Fruit fly (Drosophila melanogaster) Kc167 (cell line): ENCODE measurements around the gene PIG-Wa.

Experiments
- Myc ChIP-seq: fragments of >200 bp; optimal IDR thresholded peaks from 2 replicates; lab custom pipeline; 2017; ENCODE audit warnings: missing external identifiers
- Sin3A ChIP-seq: fragments of >200 bp; optimal IDR thresholded peaks from 2 replicates; lab custom pipeline; 2018; ENCODE audit warnings: missing external identifiers
- h ChIP-seq: fragments of >200 bp; optimal IDR thresholded peaks from 3 replicates; lab custom pipeline; 2018; ENCODE audit warnings: missing external identifiers
- insv ChIP-seq: fragments of >200 bp; optimal IDR thresholded peaks from 3 replicates; lab custom pipeline; 2018; ENCODE audit warnings: missing external identifiers
- psq ChIP-seq: fragments of >200 bp; optimal IDR thresholded peaks from 2 replicates; lab custom pipeline; 2017; ENCODE audit warnings: missing external identifiers
- ttk ChIP-seq: sonication (Bioruptor generic); optimal IDR thresholded peaks from 2 replicates; lab custom pipeline; 2017; ENCODE audit warnings: missing external identifiers

dm6 chr2L:2365077-2365651, 17.8 kb upstream of the PIG-Wa start, which contains the start of the genes Rab5 and Axud1:
- no peak for TF ChIP-seq Sin3A (lab: Kevin White, UChicago)
- TF ChIP-seq insv (lab: Kevin White, UChicago) = no peak
- TF ChIP-seq h = no peak
- TF ChIP-seq psq = no peak
- no peak for TF ChIP-seq Myc (lab: Kevin White, UChicago)
- no peak for TF ChIP-seq ttk (lab: Kevin White, UChicago)
